Fruit fly (Drosophila melanogaster) whole organism, adult: ENCODE results near the gene CG44477.

ENCODE experiments used
- CG11617 ChIP-seq: fragments of 200-800 bp; sonication (Bioruptor generic); optimal IDR thresholded peaks from 2 replicates; lab custom pipeline; 2017; ENCODE audit warnings: mild to moderate bottlenecking, missing biosample characterization, missing genetic modification reagents, missing genetic modification characterization
- CG14711 ChIP-seq: fragments of 200-800 bp; sonication (Bioruptor generic); optimal IDR thresholded peaks from 2 replicates; lab custom pipeline; 2018; ENCODE audit warnings: missing biosample characterization, mild to moderate bottlenecking, missing genetic modification characterization, moderate library complexity
- CG7045 ChIP-seq: fragments of 200-800 bp; sonication (Bioruptor generic); optimal IDR thresholded peaks from 2 replicates; lab custom pipeline; 2017; ENCODE audit warnings: missing biosample characterization, mild to moderate bottlenecking, missing genetic modification characterization
- Hr96 ChIP-seq: fragments of 200-800 bp; sonication (Bioruptor generic); optimal IDR thresholded peaks from 2 replicates; lab custom pipeline; 2016; ENCODE audit warnings: missing biosample characterization, missing genetic modification characterization
- bab1 ChIP-seq: fragments of 200-800 bp; sonication (Bioruptor generic); optimal IDR thresholded peaks from 3 replicates; lab custom pipeline; 2019; ENCODE audit warnings: missing biosample characterization, mild to moderate bottlenecking, missing genetic modification characterization, moderate library complexity
- cic ChIP-seq: fragments of 200-800 bp; sonication (Bioruptor generic); optimal IDR thresholded peaks from 2 replicates; lab custom pipeline; 2017; ENCODE audit warnings: missing biosample characterization, mild to moderate bottlenecking, missing genetic modification characterization, moderate library complexity
- cnc ChIP-seq, 2 experiments: fragments of >200 bp; optimal IDR thresholded peaks; 2 replicates each; lab custom pipeline; 2017
- kay ChIP-seq: fragments of 200-800 bp; sonication (Bioruptor generic); peaks from one replicate; lab custom pipeline; 2016; ENCODE audit warnings: missing biosample characterization, missing genetic modification characterization, borderline replicate concordance
- ovo ChIP-seq: fragments of 200-800 bp; sonication (Bioruptor generic); optimal IDR thresholded peaks from 2 replicates; lab custom pipeline; 2016; ENCODE audit warnings: missing biosample characterization, missing genetic modification characterization
- toe ChIP-seq: fragments of 200-800 bp; sonication (Bioruptor generic); optimal IDR thresholded peaks from 2 replicates; lab custom pipeline; 2016; ENCODE audit warnings: missing biosample characterization, missing genetic modification characterization

dm6 chr2L:11651910-11652498 lies 11.1 kb upstream of the CG44477 start, which contains the start of the genes CG12307 and CG4983:
- no peak for TF ChIP-seq CG11617 (GFP tag; lab: Kevin White, UChicago)
- TF ChIP-seq ovo, result no peak
- no peak for TF ChIP-seq kay (GFP tag; lab: Kevin White, UChicago)
- TF ChIP-seq Hr96 (GFP tag; lab: Kevin White, UChicago), result no peak
- no peak for TF ChIP-seq CG14711 (tag; lab: Kevin White, UChicago)
- TF ChIP-seq cic, result no peak
- no peak for TF ChIP-seq cnc (optimal IDR thresholded peaks at IDR 0.05; lab: Kevin White, UChicago)
- TF ChIP-seq bab1 (GFP tag; lab: Kevin White, UChicago), result no peak
- no peak for TF ChIP-seq CG7045 (GFP tag; lab: Kevin White, UChicago)
- no peak for TF ChIP-seq toe
